Worm (Caenorhabditis elegans) whole organism, L4 larva: ENCODE data around the gene F53B3.5.
"Not testable (repeated sequence)": the region's sequence is repeated elsewhere in the genome, so short reads cannot be mapped to it uniquely, and the experiment has no call there.

Source experiments
- unc-62 ChIP-seq, 3 experiments: fragments of 150-350 bp in 1 of 3; sonication (generic microtip); optimal IDR thresholded peaks in 2 of 3; peaks in 1 of 3; 1 replicate in 1 of 3; 2 replicates in 2 of 3; lab custom pipeline; 2014 to 2017; ENCODE audit warnings: missing biosample characterization in 3 of 3, missing genetic modification characterization in 3 of 3, missing genetic modification reagents in 3 of 3, missing genotype in 1 of 3
- zfp-2 ChIP-seq: sonication (generic microtip); optimal IDR thresholded peaks from 2 replicates; lab custom pipeline; 2016; ENCODE audit warnings: mild to moderate bottlenecking, missing genetic modification characterization, missing compliant biosample characterization

- TF ChIP-seq zfp-2 (tag; lab: Kevin White, UChicago); unc-62 (GFP tag; optimal IDR thresholded peaks at IDR 0.05 in 1 of 2; lab: Kevin White, UChicago); unc-62 (tag; optimal IDR thresholded peaks at IDR 0.05; lab: Kevin White, UChicago): not testable (repeated sequence)
Observed at ce11 chrX:2894273-2894672, 14.9 kb upstream of the F53B3.5 start, which contains the start of gene B0410.1.
